Fruit fly (Drosophila melanogaster) S2 (cell line): ENCODE results near the gene CG15628.

Experiments
- CG8478 ChIP-seq: fragments of >200 bp; optimal IDR thresholded peaks from 2 replicates; lab custom pipeline; 2018
- CTCF ChIP-seq, 2 experiments: fragments of >200 bp; optimal IDR thresholded peaks; 2 replicates each; lab custom pipeline; 2018

The CG15628 gene

dm6 chr2L:4846629-4847125 lies 25.1 kb downstream of the CG15628 start:
- no peak for TF ChIP-seq CTCF (optimal IDR thresholded peaks at IDR 0.05; lab: Kevin White, UChicago)

- TF ChIP-seq CG8478 (lab: Kevin White, UChicago), result no peak
These were observed 25.7 kb downstream of the CG15628 start, which contains the start of the genes mxt and CG11927 for dm6 chr2L:4847191-4847853. mxt (minus strand) TSS chr2L:4847295. CG11927 (plus strand) TSS chr2L:4847766.

- no peak for TF ChIP-seq CTCF (optimal IDR thresholded peaks at IDR 0.05; lab: Kevin White, UChicago)
- no peak for TF ChIP-seq CG8478 (lab: Kevin White, UChicago)
These were observed 28.8 kb downstream of the CG15628 start, which contains the start of the genes mRpS2 and Mon1 for dm6 chr2L:4850356-4850755. mRpS2 (minus strand) TSS chr2L:4850419. Mon1 (plus strand) TSS chr2L:4850641.

dm6 chr2L:4852605-4853102 lies 31.1 kb downstream of the CG15628 start, which contains the start of gene smog:
smog (plus strand) TSS chr2L:4852864.
- TF ChIP-seq CG8478 (lab: Kevin White, UChicago) (no peak), CTCF (optimal IDR thresholded peaks at IDR 0.05; lab: Kevin White, UChicago) (peak in 1 of 2 experiments; percentile 23)

dm6 chr2L:4854822-4855221 lies 33.2 kb downstream of the CG15628 start:
- TF ChIP-seq CTCF (optimal IDR thresholded peaks at IDR 0.05; lab: Kevin White, UChicago) (no peak), CG8478 (lab: Kevin White, UChicago) (no peak)

dm6 chr2L:4856118-4856517 lies 34.5 kb downstream of the CG15628 start:
- TF ChIP-seq CTCF (optimal IDR thresholded peaks at IDR 0.05; lab: Kevin White, UChicago) (no peak), CG8478 (lab: Kevin White, UChicago) (no peak)

dm6 chr2L:4861503-4861902 lies 39.9 kb downstream of the CG15628 start:
- TF ChIP-seq CG8478 (lab: Kevin White, UChicago) (no peak), CTCF (optimal IDR thresholded peaks at IDR 0.05; lab: Kevin White, UChicago) (no peak)

- TF ChIP-seq CG8478 (lab: Kevin White, UChicago) (no peak), CTCF (optimal IDR thresholded peaks at IDR 0.05; lab: Kevin White, UChicago) (no peak)
These were observed 43.8 kb downstream of the CG15628 start for dm6 chr2L:4865400-4865799.

- no peak for TF ChIP-seq CG8478 (lab: Kevin White, UChicago)
- TF ChIP-seq CTCF (optimal IDR thresholded peaks at IDR 0.05; lab: Kevin White, UChicago), result no peak
These were observed 46.8 kb downstream of the CG15628 start for dm6 chr2L:4868383-4868782.
